Fruit fly (Drosophila melanogaster) whole organism, embryonic: ENCODE data around the gene bmm.

ENCODE experiments used
- Awh ChIP-seq: fragments of 200-800 bp; sonication (Bioruptor generic); IDR thresholded peaks from 2 replicates; pipeline ENCODE4, ENCODE4 v1.3.6; 2022; ENCODE audit warnings: missing biosample characterization, missing genetic modification characterization
- Bgb ChIP-seq: fragments of 200-800 bp; sonication (Bioruptor generic); IDR thresholded peaks from 2 replicates; pipeline ENCODE4 v1.3.6; 2022; ENCODE audit warnings: missing biosample characterization, missing genetic modification characterization; ENCODE audit not compliant: partially characterized antibody
- CG10267 ChIP-seq: fragments of 200-800 bp; sonication (Bioruptor generic); optimal IDR thresholded peaks from 2 replicates; lab custom pipeline; 2018; ENCODE audit warnings: missing biosample characterization, mild to moderate bottlenecking, missing genetic modification characterization, moderate library complexity
- CG10654 ChIP-seq: fragments of 200-800 bp; sonication (Bioruptor generic); optimal IDR thresholded peaks from 2 replicates; lab custom pipeline; 2016; ENCODE audit warnings: missing biosample characterization, missing genetic modification characterization
- CG11695 ChIP-seq: fragments of 200-800 bp; sonication (Bioruptor generic); IDR thresholded peaks from 3 replicates; pipeline ENCODE4 v1.3.6; 2022; ENCODE audit warnings: missing biosample characterization, missing genetic modification characterization
- CG12769 ChIP-seq: fragments of 200-800 bp; sonication (Bioruptor generic); optimal IDR thresholded peaks from 2 replicates; lab custom pipeline; 2019; ENCODE audit warnings: missing biosample characterization, mild to moderate bottlenecking, missing genetic modification characterization, moderate library complexity
- CG15479 ChIP-seq: fragments of 200-800 bp; sonication (Bioruptor generic); optimal IDR thresholded peaks from 3 replicates; lab custom pipeline; 2019; ENCODE audit warnings: missing biosample characterization, mild to moderate bottlenecking, missing genetic modification characterization, moderate library complexity
- CG16815 ChIP-seq: fragments of 200-800 bp; sonication (Bioruptor generic); optimal IDR thresholded peaks from 3 replicates; lab custom pipeline; 2017; ENCODE audit warnings: missing biosample characterization, mild to moderate bottlenecking, missing genetic modification characterization
- CG17829 ChIP-seq: fragments of 200-800 bp; optimal IDR thresholded peaks from 2 replicates; lab custom pipeline; 2019; ENCODE audit warnings: missing biosample characterization, mild to moderate bottlenecking, missing genetic modification characterization, moderate library complexity
- CG18476 ChIP-seq: fragments of 200-800 bp; sonication (Bioruptor generic); optimal IDR thresholded peaks from 2 replicates; lab custom pipeline; 2016; ENCODE audit warnings: missing biosample characterization, mild to moderate bottlenecking, missing genetic modification characterization
- CG18764 ChIP-seq: fragments of 200-800 bp; sonication (Bioruptor generic); optimal IDR thresholded peaks from 3 replicates; lab custom pipeline; 2016; ENCODE audit warnings: missing biosample characterization, missing genetic modification characterization
- CG2712 ChIP-seq: fragments of 200-800 bp; optimal IDR thresholded peaks from 3 replicates; lab custom pipeline; 2019; ENCODE audit warnings: missing biosample characterization, mild to moderate bottlenecking, missing genetic modification characterization, moderate library complexity
- CG30020 ChIP-seq: fragments of 200-800 bp; optimal IDR thresholded peaks from 2 replicates; lab custom pipeline; 2019; ENCODE audit warnings: missing biosample characterization, mild to moderate bottlenecking, missing genetic modification characterization, moderate library complexity
- CG30431 ChIP-seq: fragments of 200-800 bp; sonication (Bioruptor generic); optimal IDR thresholded peaks from 2 replicates; lab custom pipeline; 2017; ENCODE audit warnings: missing biosample characterization, missing genetic modification characterization
- CG31441 ChIP-seq: fragments of 200-800 bp; sonication (Bioruptor generic); IDR thresholded peaks from 2 replicates; pipeline ENCODE4 v1.3.6; 2022; ENCODE audit warnings: missing biosample characterization, missing genetic modification characterization
- CG3281 ChIP-seq: fragments of 200-800 bp; sonication (Bioruptor generic); optimal IDR thresholded peaks from 3 replicates; lab custom pipeline; 2017; ENCODE audit warnings: missing biosample characterization, mild to moderate bottlenecking, missing genetic modification characterization
- CG4282 ChIP-seq: fragments of 200-800 bp; sonication (Bioruptor generic); optimal IDR thresholded peaks from 2 replicates; lab custom pipeline; 2016; ENCODE audit warnings: missing biosample characterization, missing genetic modification characterization
- CG4424 ChIP-seq: fragments of 200-800 bp; sonication (Bioruptor generic); optimal IDR thresholded peaks from 3 replicates; lab custom pipeline; 2016; ENCODE audit warnings: missing biosample characterization, missing genetic modification characterization
- CG5953 ChIP-seq: fragments of 200-800 bp; sonication (Bioruptor generic); IDR thresholded peaks from 2 replicates; pipeline ENCODE4 v1.3.6; 2022; ENCODE audit warnings: missing biosample characterization, missing genetic modification characterization
- CG7271 ChIP-seq: fragments of 200-800 bp; sonication (Bioruptor generic); optimal IDR thresholded peaks from 2 replicates; lab custom pipeline; 2018; ENCODE audit warnings: missing biosample characterization, mild to moderate bottlenecking, missing genetic modification characterization, moderate library complexity
- CG7372 ChIP-seq: fragments of 200-800 bp; sonication (Bioruptor generic); IDR thresholded peaks from 2 replicates; pipeline ENCODE4 v1.3.6; 2022; ENCODE audit warnings: missing biosample characterization, missing genetic modification characterization
- Dfd ChIP-seq, 2 experiments: fragments of >200 bp; optimal IDR thresholded peaks; 2 replicates each; lab custom pipeline; 2017; ENCODE audit warnings: missing biosample characterization in 2 of 2, missing genetic modification characterization in 2 of 2
- GATAe ChIP-seq: fragments of 200-800 bp; sonication (Bioruptor generic); conservative IDR thresholded peaks from 2 replicates; pipeline ENCODE4 v1.3.6; 2022; ENCODE audit warnings: missing biosample characterization, missing genetic modification characterization
- HLH54F ChIP-seq: fragments of 200-800 bp; sonication (Bioruptor generic); optimal IDR thresholded peaks from 3 replicates; lab custom pipeline; 2016; ENCODE audit warnings: missing biosample characterization, missing genetic modification characterization
- Hr78 ChIP-seq, 2 experiments: fragments of 200-800 bp in 1 of 2; fragments of >200 bp in 1 of 2; sonication (Bioruptor generic) in 1 of 2; optimal IDR thresholded peaks; 2 replicates each; lab custom pipeline; 2017 to 2019; ENCODE audit warnings: missing biosample characterization in 2 of 2, missing genetic modification characterization in 2 of 2, mild to moderate bottlenecking in 1 of 2, moderate library complexity in 1 of 2
- MTF-1 ChIP-seq: fragments of 200-800 bp; sonication (Bioruptor generic); optimal IDR thresholded peaks from 2 replicates; lab custom pipeline; 2018; ENCODE audit warnings: missing biosample characterization, mild to moderate bottlenecking, missing genetic modification characterization, borderline replicate concordance
- NC2β ChIP-seq: fragments of 200-800 bp; sonication (Bioruptor generic); optimal IDR thresholded peaks from 2 replicates; lab custom pipeline; 2016; ENCODE audit warnings: missing biosample characterization, missing genetic modification characterization
- PHDP ChIP-seq: fragments of 200-800 bp; sonication (Bioruptor generic); optimal IDR thresholded peaks from 3 replicates; lab custom pipeline; 2018; ENCODE audit warnings: missing biosample characterization, mild to moderate bottlenecking, missing genetic modification characterization, moderate library complexity
- Poxn ChIP-seq: fragments of 200-800 bp; sonication (Bioruptor generic); IDR thresholded peaks from 2 replicates; pipeline ENCODE4 v1.3.6; 2022; ENCODE audit warnings: missing biosample characterization, missing genetic modification characterization
- Sox102F ChIP-seq: fragments of 200-800 bp; sonication (Bioruptor generic); optimal IDR thresholded peaks from 2 replicates; lab custom pipeline; 2018; ENCODE audit warnings: missing biosample characterization, mild to moderate bottlenecking, missing genetic modification characterization, moderate library complexity
- TFAM ChIP-seq: fragments of 200-800 bp; sonication (Bioruptor generic); optimal IDR thresholded peaks from 2 replicates; lab custom pipeline; 2017; ENCODE audit warnings: missing biosample characterization, missing genetic modification characterization, inconsistent platforms
- Vsx1 ChIP-seq: fragments of 200-800 bp; sonication (Bioruptor generic); optimal IDR thresholded peaks from 2 replicates; lab custom pipeline; 2017; ENCODE audit warnings: missing biosample characterization, mild to moderate bottlenecking, missing genetic modification characterization, missing genetic modification reagents
- bab2 ChIP-seq: fragments of 200-800 bp; sonication (Bioruptor generic); optimal IDR thresholded peaks from 2 replicates; lab custom pipeline; 2016; ENCODE audit warnings: missing biosample characterization, missing genetic modification characterization
- dan ChIP-seq: fragments of 200-800 bp; sonication (Bioruptor generic); IDR thresholded peaks from 2 replicates; pipeline ENCODE4 v1.3.6; 2022; ENCODE audit warnings: missing biosample characterization, missing genetic modification characterization
- esg ChIP-seq: fragments of 200-800 bp; sonication (Bioruptor generic); conservative IDR thresholded peaks from 2 replicates; pipeline ENCODE4 v1.3.6; 2022; ENCODE audit warnings: missing biosample characterization, missing genetic modification characterization
- fd3F ChIP-seq: fragments of 200-800 bp; sonication (Bioruptor generic); optimal IDR thresholded peaks from 2 replicates; lab custom pipeline; 2018; ENCODE audit warnings: missing biosample characterization, mild to moderate bottlenecking, missing genetic modification characterization, moderate library complexity
- gce ChIP-seq: fragments of 200-800 bp; sonication (Bioruptor generic); IDR thresholded peaks from 3 replicates; pipeline ENCODE4 v1.3.6; 2022; ENCODE audit warnings: missing biosample characterization, missing genetic modification characterization
- ham ChIP-seq: fragments of 200-800 bp; sonication (Bioruptor generic); IDR thresholded peaks from 2 replicates; pipeline ENCODE4 v1.3.6; 2022; ENCODE audit warnings: missing biosample characterization, missing genetic modification characterization
- her ChIP-seq: fragments of 200-800 bp; sonication (Bioruptor generic); optimal IDR thresholded peaks from 2 replicates; lab custom pipeline; 2016; ENCODE audit warnings: missing biosample characterization, missing genetic modification characterization
- jigr1 ChIP-seq: fragments of 200-800 bp; sonication (Bioruptor generic); IDR thresholded peaks from 3 replicates; pipeline ENCODE4 v1.3.6; 2022; ENCODE audit warnings: missing biosample characterization, missing genetic modification characterization
- nom ChIP-seq: fragments of 200-800 bp; sonication (Bioruptor generic); optimal IDR thresholded peaks from 2 replicates; lab custom pipeline; 2017; ENCODE audit warnings: missing biosample characterization, missing genetic modification characterization, mild to moderate bottlenecking, moderate library complexity, missing genetic modification reagents
- org-1 ChIP-seq: fragments of 200-800 bp; sonication (Bioruptor generic); optimal IDR thresholded peaks from 2 replicates; lab custom pipeline; 2017; ENCODE audit warnings: missing biosample characterization, missing genetic modification characterization
- pb ChIP-seq: fragments of 200-800 bp; sonication (Bioruptor generic); optimal IDR thresholded peaks from 3 replicates; lab custom pipeline; 2016; ENCODE audit warnings: missing biosample characterization, missing genetic modification characterization
- run ChIP-seq: fragments of 200-800 bp; sonication (Bioruptor generic); optimal IDR thresholded peaks from 3 replicates; lab custom pipeline; 2018; ENCODE audit warnings: missing biosample characterization, mild to moderate bottlenecking, missing genetic modification characterization
- salm ChIP-seq: fragments of 200-800 bp; sonication (Bioruptor generic); optimal IDR thresholded peaks from 2 replicates; lab custom pipeline; 2018; ENCODE audit warnings: missing biosample characterization, mild to moderate bottlenecking, missing genetic modification characterization
- scrt ChIP-seq: fragments of 200-800 bp; sonication (Bioruptor generic); optimal IDR thresholded peaks from 2 replicates; lab custom pipeline; 2018; ENCODE audit warnings: missing biosample characterization, mild to moderate bottlenecking, missing genetic modification characterization, moderate library complexity
- slou ChIP-seq: fragments of 200-800 bp; sonication (Bioruptor generic); optimal IDR thresholded peaks from 3 replicates; lab custom pipeline; 2016; ENCODE audit warnings: missing biosample characterization, missing genetic modification characterization
- tin ChIP-seq: fragments of 200-800 bp; sonication (Bioruptor generic); optimal IDR thresholded peaks from 3 replicates; lab custom pipeline; 2016; ENCODE audit warnings: missing biosample characterization, missing genetic modification characterization
- toy ChIP-seq: fragments of 200-800 bp; sonication (Bioruptor generic); IDR thresholded peaks from 2 replicates; pipeline ENCODE4 v1.3.6; 2022; ENCODE audit warnings: missing biosample characterization, missing genetic modification characterization
- trem ChIP-seq: fragments of 200-800 bp; optimal IDR thresholded peaks from 3 replicates; lab custom pipeline; 2019; ENCODE audit warnings: missing biosample characterization, mild to moderate bottlenecking, missing genetic modification characterization, moderate library complexity

The bmm gene

dm6 chr3L:14784949-14785408, 1.2 kb downstream of the bmm start (continued):
- TF ChIP-seq Dfd (GFP tag; optimal IDR thresholded peaks at IDR 0.05; lab: Kevin White, UChicago) (no peak), CG16815 (GFP tag; lab: Kevin White, UChicago) (peak; percentile 96), tin (peak; percentile 95), bab2 (GFP tag; lab: Kevin White, UChicago) (peak; percentile 94), salm (tag; lab: Kevin White, UChicago) (peak; percentile 95), CG11695 (GFP tag; lab: Robert Waterston, UW) (peak; percentile 96), pb (GFP tag; lab: Kevin White, UChicago) (peak; percentile 91), Awh (GFP tag; lab: Robert Waterston, UW) (peak; percentile 73), CG5953 (GFP tag; lab: Robert Waterston, UW) (no peak; the same call in 1 of the 2 replicates), CG18476 (GFP tag; lab: Kevin White, UChicago) (peak; percentile 97), MTF-1 (GFP tag; lab: Kevin White, UChicago) (peak; percentile 84), CG30020 (tag; lab: Kevin White, UChicago) (peak; percentile 88), Vsx1 (peak; percentile 93), org-1 (GFP tag; lab: Kevin White, UChicago) (peak; percentile 97), HLH54F (peak; percentile 91), esg (GFP tag; lab: Robert Waterston, UW) (peak; percentile 91), PHDP (peak; percentile 97), gce (GFP tag; lab: Robert Waterston, UW) (peak; percentile 61; the same call in 2 of the 3 replicates), CG10654 (GFP tag; lab: Kevin White, UChicago) (peak; percentile 93), CG4282 (peak; percentile 68), jigr1 (GFP tag; lab: Robert Waterston, UW) (peak; percentile 84; the same call in 2 of the 3 replicates), CG7372 (GFP tag; lab: Robert Waterston, UW) (peak; percentile 86), fd3F (peak; percentile 95), run (tag; lab: Kevin White, UChicago) (peak; percentile 95), CG2712 (tag; lab: Kevin White, UChicago) (peak; percentile 99), trem (peak; percentile 95), ham (GFP tag; lab: Robert Waterston, UW) (no peak), Hr78 (GFP tag; optimal IDR thresholded peaks at IDR 0.05; lab: Kevin White, UChicago) (peak in 1 of 2 experiments; percentile 93), nom (GFP tag; lab: Kevin White, UChicago) (no peak), CG31441 (GFP tag; lab: Robert Waterston, UW) (peak; percentile 99), GATAe (GFP tag; lab: Robert Waterston, UW) (peak; percentile 49; the same call in 1 of the 2 replicates), TFAM (GFP tag; lab: Kevin White, UChicago) (peak; percentile 64), Bgb (GFP tag; lab: Robert Waterston, UW) (no peak), Sox102F (GFP tag; lab: Kevin White, UChicago) (peak; percentile 97), Poxn (GFP tag; lab: Robert Waterston, UW) (peak; percentile 70), her (GFP tag; lab: Kevin White, UChicago) (peak; percentile 80), CG15479 (no peak), CG3281 (GFP tag; lab: Kevin White, UChicago) (peak; percentile 98), CG7271 (peak; percentile 85), scrt (GFP tag; lab: Kevin White, UChicago) (peak; percentile 93), CG4424 (peak; percentile 97), CG17829 (tag; lab: Kevin White, UChicago) (peak; percentile 98), CG12769 (tag; lab: Kevin White, UChicago) (peak; percentile 86), CG10267 (tag; lab: Kevin White, UChicago) (peak; percentile 94), slou (GFP tag; lab: Kevin White, UChicago) (peak; percentile 87), dan (GFP tag; lab: Robert Waterston, UW) (no peak; the same call in 1 of the 2 replicates), toy (peak; percentile 71), NC2β (GFP tag; lab: Kevin White, UChicago) (peak; percentile 92), CG18764 (GFP tag; lab: Kevin White, UChicago) (peak; percentile 93), CG30431 (GFP tag; lab: Kevin White, UChicago) (peak; percentile 92)
